Fruit fly (Drosophila melanogaster) whole organism, embryonic: ENCODE results near the gene Cdc16.

Experiments
- ATbp ChIP-seq: fragments of 200-800 bp; sonication (Bioruptor generic); optimal IDR thresholded peaks from 2 replicates; lab custom pipeline; 2017; ENCODE audit warnings: missing biosample characterization, mild to moderate bottlenecking, missing genetic modification characterization, missing genetic modification reagents
- CG11085 ChIP-seq: fragments of 200-800 bp; sonication (Bioruptor generic); IDR thresholded peaks from 2 replicates; pipeline ENCODE4 v1.3.6; 2022; ENCODE audit warnings: missing biosample characterization, missing genetic modification characterization
- CG12391 ChIP-seq: fragments of 200-800 bp; sonication (Bioruptor generic); optimal IDR thresholded peaks from 3 replicates; lab custom pipeline; 2018; ENCODE audit warnings: missing biosample characterization, mild to moderate bottlenecking, missing genetic modification characterization, moderate library complexity
- CG13775 ChIP-seq: fragments of 200-800 bp; sonication (Bioruptor generic); optimal IDR thresholded peaks from 3 replicates; lab custom pipeline; 2017; ENCODE audit warnings: missing biosample characterization, mild to moderate bottlenecking, missing genetic modification characterization
- CG15514 ChIP-seq: fragments of 200-800 bp; sonication (Bioruptor generic); optimal IDR thresholded peaks from 3 replicates; lab custom pipeline; 2017; ENCODE audit warnings: missing biosample characterization, missing genetic modification characterization, mild to moderate bottlenecking, moderate library complexity, missing genetic modification reagents
- CG15601 ChIP-seq: fragments of 200-800 bp; sonication (Bioruptor generic); optimal IDR thresholded peaks from 3 replicates; lab custom pipeline; 2019; ENCODE audit warnings: missing biosample characterization, mild to moderate bottlenecking, missing genetic modification characterization, moderate library complexity
- CG1647 ChIP-seq: fragments of 200-800 bp; sonication (Bioruptor generic); optimal IDR thresholded peaks from 3 replicates; lab custom pipeline; 2016; ENCODE audit warnings: missing biosample characterization, missing genetic modification characterization
- CG2712 ChIP-seq: fragments of 200-800 bp; optimal IDR thresholded peaks from 3 replicates; lab custom pipeline; 2019; ENCODE audit warnings: missing biosample characterization, mild to moderate bottlenecking, missing genetic modification characterization, moderate library complexity
- CG32532 ChIP-seq: fragments of 200-800 bp; sonication (Bioruptor generic); IDR thresholded peaks from 2 replicates; pipeline ENCODE4 v1.3.6; 2022; ENCODE audit warnings: missing biosample characterization, missing genetic modification characterization
- CG34376 ChIP-seq: fragments of 200-800 bp; sonication (Bioruptor generic); optimal IDR thresholded peaks from 2 replicates; lab custom pipeline; 2018; ENCODE audit warnings: missing biosample characterization, mild to moderate bottlenecking, missing genetic modification characterization
- CG3847 ChIP-seq: fragments of 200-800 bp; sonication (Bioruptor generic); IDR thresholded peaks from 2 replicates; pipeline ENCODE4 v1.3.6; 2022; ENCODE audit warnings: missing biosample characterization, missing genetic modification characterization
- CG4328 ChIP-seq: fragments of 200-800 bp; sonication (Bioruptor generic); optimal IDR thresholded peaks from 3 replicates; lab custom pipeline; 2017; ENCODE audit warnings: missing biosample characterization, missing genetic modification reagents, missing genetic modification characterization
- CG5180 ChIP-seq: fragments of 200-800 bp; sonication (Bioruptor generic); optimal IDR thresholded peaks from 3 replicates; lab custom pipeline; 2017; ENCODE audit warnings: missing biosample characterization, missing genetic modification characterization, mild to moderate bottlenecking, moderate library complexity, missing genetic modification reagents
- CG6272 ChIP-seq: fragments of 200-800 bp; sonication (Bioruptor generic); IDR thresholded peaks from 2 replicates; pipeline ENCODE4 v1.3.6; 2022; ENCODE audit warnings: missing biosample characterization, missing genetic modification characterization
- CG8281 ChIP-seq: fragments of 200-800 bp; sonication (Bioruptor generic); optimal IDR thresholded peaks from 2 replicates; lab custom pipeline; 2018; ENCODE audit warnings: missing biosample characterization, mild to moderate bottlenecking, missing genetic modification characterization, moderate library complexity
- CG8478 ChIP-seq: fragments of >200 bp; optimal IDR thresholded peaks from 2 replicates; lab custom pipeline; 2018
- CG9876 ChIP-seq: fragments of 200-800 bp; sonication (Bioruptor generic); optimal IDR thresholded peaks from 2 replicates; lab custom pipeline; 2016; ENCODE audit warnings: missing biosample characterization, missing genetic modification characterization
- Dp ChIP-seq: fragments of 200-800 bp; sonication (Bioruptor generic); optimal IDR thresholded peaks from 2 replicates; lab custom pipeline; 2018; ENCODE audit warnings: missing biosample characterization, mild to moderate bottlenecking, missing genetic modification characterization, moderate library complexity
- Dref ChIP-seq: fragments of 200-800 bp; sonication (Bioruptor generic); IDR thresholded peaks from 2 replicates; pipeline ENCODE4 v1.3.6; 2022; ENCODE audit warnings: missing biosample characterization, missing genetic modification characterization
- E2f1 ChIP-seq: fragments of 200-800 bp; sonication (Bioruptor generic); IDR thresholded peaks from 2 replicates; pipeline ENCODE4 v1.3.6; 2022; ENCODE audit warnings: missing biosample characterization, missing genetic modification characterization
- Elba2 ChIP-seq: fragments of 200-800 bp; sonication (Bioruptor generic); optimal IDR thresholded peaks from 3 replicates; lab custom pipeline; 2016; ENCODE audit warnings: missing biosample characterization, missing genetic modification characterization
- Ets65A ChIP-seq: fragments of 200-800 bp; sonication (Bioruptor generic); peaks from one replicate; lab custom pipeline; 2016; ENCODE audit warnings: missing biosample characterization, missing genetic modification characterization
- Gsc ChIP-seq: fragments of 200-800 bp; sonication (Bioruptor generic); IDR thresholded peaks from 2 replicates; pipeline ENCODE4 v1.3.6; 2022; ENCODE audit warnings: missing biosample characterization, missing genetic modification characterization
- Gug ChIP-seq: fragments of 200-800 bp; sonication (Bioruptor generic); IDR thresholded peaks from 4 replicates; pipeline ENCODE4 v1.3.6; 2022; ENCODE audit warnings: missing biosample characterization, missing genetic modification characterization
- MTF-1 ChIP-seq: fragments of 200-800 bp; sonication (Bioruptor generic); optimal IDR thresholded peaks from 2 replicates; lab custom pipeline; 2018; ENCODE audit warnings: missing biosample characterization, mild to moderate bottlenecking, missing genetic modification characterization, borderline replicate concordance
- Med ChIP-seq: fragments of 200-800 bp; sonication (Bioruptor generic); peaks from one replicate; lab custom pipeline; 2016; ENCODE audit warnings: missing biosample characterization, missing genetic modification characterization, mild to moderate bottlenecking, inconsistent platforms, moderate library complexity
- Mes4 ChIP-seq: fragments of 200-800 bp; sonication (Bioruptor generic); optimal IDR thresholded peaks from 2 replicates; lab custom pipeline; 2016; ENCODE audit warnings: missing biosample characterization, missing genetic modification characterization
- Nf-YB ChIP-seq: fragments of 200-800 bp; sonication (Bioruptor generic); optimal IDR thresholded peaks from 3 replicates; lab custom pipeline; 2019; ENCODE audit warnings: missing biosample characterization, mild to moderate bottlenecking, missing genetic modification characterization, moderate library complexity
- Sox102F ChIP-seq: fragments of 200-800 bp; sonication (Bioruptor generic); optimal IDR thresholded peaks from 2 replicates; lab custom pipeline; 2018; ENCODE audit warnings: missing biosample characterization, mild to moderate bottlenecking, missing genetic modification characterization, moderate library complexity
- Vsx1 ChIP-seq: fragments of 200-800 bp; sonication (Bioruptor generic); optimal IDR thresholded peaks from 2 replicates; lab custom pipeline; 2017; ENCODE audit warnings: missing biosample characterization, mild to moderate bottlenecking, missing genetic modification characterization, missing genetic modification reagents
- bowl ChIP-seq: fragments of 200-800 bp; sonication (Bioruptor generic); IDR thresholded peaks from 2 replicates; pipeline ENCODE4 v1.3.6; 2022; ENCODE audit warnings: missing biosample characterization, missing genetic modification characterization
- ci ChIP-seq: fragments of 200-800 bp; sonication (Bioruptor generic); IDR thresholded peaks from 3 replicates; pipeline ENCODE4 v1.3.6; 2022; ENCODE audit warnings: missing biosample characterization, missing genetic modification characterization
- dan ChIP-seq: fragments of 200-800 bp; sonication (Bioruptor generic); IDR thresholded peaks from 2 replicates; pipeline ENCODE4 v1.3.6; 2022; ENCODE audit warnings: missing biosample characterization, missing genetic modification characterization
- eve ChIP-seq, 2 experiments: fragments of >200 bp; optimal IDR thresholded peaks; 2 replicates each; lab custom pipeline; 2017; ENCODE audit warnings: missing biosample characterization in 2 of 2, missing genetic modification characterization in 2 of 2
- eyg ChIP-seq: fragments of 200-800 bp; sonication (Bioruptor generic); optimal IDR thresholded peaks from 3 replicates; lab custom pipeline; 2016; ENCODE audit warnings: missing biosample characterization, missing genetic modification characterization
- gem ChIP-seq: fragments of 200-800 bp; sonication (Bioruptor generic); optimal IDR thresholded peaks from 2 replicates; lab custom pipeline; 2019; ENCODE audit warnings: missing biosample characterization, mild to moderate bottlenecking, missing genetic modification characterization, moderate library complexity
- grau ChIP-seq: fragments of 200-800 bp; optimal IDR thresholded peaks from 3 replicates; lab custom pipeline; 2019; ENCODE audit warnings: missing biosample characterization, mild to moderate bottlenecking, missing genetic modification characterization, moderate library complexity
- jing ChIP-seq: fragments of 200-800 bp; sonication (Bioruptor generic); optimal IDR thresholded peaks from 2 replicates; lab custom pipeline; 2018; ENCODE audit warnings: missing biosample characterization, mild to moderate bottlenecking, missing genetic modification characterization
- nau ChIP-seq: fragments of 200-800 bp; sonication (Bioruptor generic); optimal IDR thresholded peaks from 3 replicates; lab custom pipeline; 2017; ENCODE audit warnings: missing biosample characterization, mild to moderate bottlenecking, missing genetic modification characterization, missing genetic modification reagents
- nerfin-2 ChIP-seq: fragments of 200-800 bp; sonication (Bioruptor generic); IDR thresholded peaks from 2 replicates; pipeline ENCODE4 v1.3.6; 2022; ENCODE audit warnings: missing biosample characterization, missing genetic modification characterization; ENCODE audit not compliant: partially characterized antibody
- oc ChIP-seq: fragments of 200-800 bp; sonication (Bioruptor generic); optimal IDR thresholded peaks from 2 replicates; lab custom pipeline; 2018; ENCODE audit warnings: missing biosample characterization, mild to moderate bottlenecking, missing genetic modification characterization, moderate library complexity
- pros ChIP-seq: fragments of 200-800 bp; sonication (Bioruptor generic); optimal IDR thresholded peaks from 3 replicates; lab custom pipeline; 2019; ENCODE audit warnings: missing biosample characterization, mild to moderate bottlenecking, missing genetic modification characterization, moderate library complexity
- repo ChIP-seq: fragments of 200-800 bp; sonication (Bioruptor generic); optimal IDR thresholded peaks from 2 replicates; lab custom pipeline; 2016; ENCODE audit warnings: missing biosample characterization, missing genetic modification characterization
- scrt ChIP-seq: fragments of 200-800 bp; sonication (Bioruptor generic); optimal IDR thresholded peaks from 2 replicates; lab custom pipeline; 2018; ENCODE audit warnings: missing biosample characterization, mild to moderate bottlenecking, missing genetic modification characterization, moderate library complexity
- slbo ChIP-seq: fragments of 200-800 bp; sonication (Bioruptor generic); IDR thresholded peaks from 2 replicates; pipeline ENCODE4 v1.3.6; 2022; ENCODE audit warnings: missing biosample characterization, missing genetic modification characterization
- tgo ChIP-seq: fragments of 200-800 bp; sonication (Bioruptor generic); IDR thresholded peaks from 3 replicates; pipeline ENCODE4 v1.3.6; 2022; ENCODE audit warnings: missing biosample characterization, missing genetic modification characterization
- tll ChIP-seq, 2 experiments: fragments of 200-800 bp in 1 of 2; fragments of >200 bp in 1 of 2; sonication (Bioruptor generic) in 1 of 2; optimal IDR thresholded peaks; 2 replicates each; lab custom pipeline; 2017 to 2019; ENCODE audit warnings: missing biosample characterization in 2 of 2, missing genetic modification characterization in 2 of 2, mild to moderate bottlenecking in 1 of 2, moderate library complexity in 1 of 2
- vnd ChIP-seq: fragments of 200-800 bp; sonication (Bioruptor generic); IDR thresholded peaks from 3 replicates; pipeline ENCODE4 v1.3.6; 2022; ENCODE audit warnings: missing biosample characterization, missing genetic modification characterization; ENCODE audit not compliant: partially characterized antibody
- zen ChIP-seq: fragments of 200-800 bp; sonication (Bioruptor generic); optimal IDR thresholded peaks from 3 replicates; lab custom pipeline; 2018; ENCODE audit warnings: missing biosample characterization, mild to moderate bottlenecking, missing genetic modification characterization, moderate library complexity

Cdc16 gene

dm6 chr3R:23310151-23310550 lies 29.1 kb downstream of the Cdc16 start (continued):
- TF ChIP-seq Vsx1 (GFP tag; lab: Kevin White, UChicago) (peak; percentile 21), CG6272 (no peak), Dref (GFP tag; lab: Robert Waterston, UW) (no peak), E2f1 (GFP tag; lab: Robert Waterston, UW) (no peak), eve (GFP tag; optimal IDR thresholded peaks at IDR 0.05; lab: Kevin White, UChicago) (no peak), CG15601 (tag; lab: Kevin White, UChicago) (no peak), CG1647 (GFP tag; lab: Kevin White, UChicago) (no peak), ci (GFP tag; lab: Robert Waterston, UW) (no peak), nau (GFP tag; lab: Kevin White, UChicago) (no peak), slbo (GFP tag; lab: Robert Waterston, UW) (no peak; the same call in 1 of the 2 replicates), scrt (GFP tag; lab: Kevin White, UChicago) (no peak), Med (no peak), MTF-1 (GFP tag; lab: Kevin White, UChicago) (no peak), Gug (GFP tag; lab: Robert Waterston, UW) (no peak), grau (tag; lab: Kevin White, UChicago) (peak; percentile 14), tll (GFP tag; optimal IDR thresholded peaks at IDR 0.05; lab: Kevin White, UChicago) (no peak), CG2712 (tag; lab: Kevin White, UChicago) (peak; percentile 6), Gsc (no peak), zen (tag; lab: Kevin White, UChicago) (no peak), Sox102F (GFP tag; lab: Kevin White, UChicago) (peak; percentile 24), tgo (no peak), CG12391 (tag; lab: Kevin White, UChicago) (peak; percentile 22), CG11085 (no peak), Elba2 (no peak)

dm6 chr3R:23312796-23313195 lies 31.8 kb downstream of the Cdc16 start:
- TF ChIP-seq oc (tag; lab: Kevin White, UChicago) (no peak), CG8281 (tag; lab: Kevin White, UChicago) (no peak), vnd (GFP tag; lab: Robert Waterston, UW) (no peak), repo (GFP tag; lab: Kevin White, UChicago) (no peak), nerfin-2 (no peak), CG3847 (GFP tag; lab: Robert Waterston, UW) (no peak)

- TF ChIP-seq CG15514 = peak; percentile 49
- no peak for TF ChIP-seq CG15601 (tag; lab: Kevin White, UChicago)
- TF ChIP-seq Mes4 (GFP tag; lab: Kevin White, UChicago) = peak; percentile 19
- no peak for TF ChIP-seq gem (tag; lab: Kevin White, UChicago)
- TF ChIP-seq CG13775 (GFP tag; lab: Kevin White, UChicago) = no peak
- TF ChIP-seq eyg (GFP tag; lab: Kevin White, UChicago) = peak; percentile 23
- no peak for TF ChIP-seq CG9876 (GFP tag; lab: Kevin White, UChicago)
- no peak for TF ChIP-seq jing (GFP tag; lab: Kevin White, UChicago)
- peak; percentile 49 for TF ChIP-seq CG5180
- TF ChIP-seq bowl (GFP tag; lab: Robert Waterston, UW) = peak; percentile 52; the same call in 1 of the 2 replicates
- peak; percentile 90 for TF ChIP-seq Ets65A (GFP tag; lab: Kevin White, UChicago)
- TF ChIP-seq CG8478 (lab: Kevin White, UChicago) = no peak
- peak; percentile 42 for TF ChIP-seq pros (GFP tag; lab: Kevin White, UChicago)
- TF ChIP-seq Dp (GFP tag; lab: Kevin White, UChicago) = no peak
- TF ChIP-seq CG32532 = peak; percentile 20; the same call in 1 of the 2 replicates
- no peak for TF ChIP-seq dan (GFP tag; lab: Robert Waterston, UW)
- no peak for TF ChIP-seq vnd (GFP tag; lab: Robert Waterston, UW)
- peak; percentile 13 for TF ChIP-seq ATbp (GFP tag; lab: Kevin White, UChicago)
- TF ChIP-seq MTF-1 (GFP tag; lab: Kevin White, UChicago) = peak; percentile 68
- peak; percentile 23 for TF ChIP-seq Nf-YB
- TF ChIP-seq CG34376 (GFP tag; lab: Kevin White, UChicago) = peak; percentile 76
- peak; percentile 56 for TF ChIP-seq CG4328 (GFP tag; lab: Kevin White, UChicago)
These were observed 33.3 kb downstream of the Cdc16 start for dm6 chr3R:23314332-23314731.
